Fruit fly (Drosophila melanogaster) whole organism, embryonic: ENCODE results near the gene Mrp5.

Experiments used
- Bgb ChIP-seq: fragments of 200-800 bp; sonication (Bioruptor generic); IDR thresholded peaks from 2 replicates; pipeline ENCODE4 v1.3.6; 2022; ENCODE audit warnings: missing biosample characterization, missing genetic modification characterization; ENCODE audit not compliant: partially characterized antibody
- CG10979 ChIP-seq: fragments of 200-800 bp; sonication (Bioruptor generic); optimal IDR thresholded peaks from 2 replicates; lab custom pipeline; 2018; ENCODE audit warnings: missing biosample characterization, mild to moderate bottlenecking, missing genetic modification characterization, moderate library complexity
- CG12299 ChIP-seq: fragments of 200-800 bp; sonication (Bioruptor generic); optimal IDR thresholded peaks from 2 replicates; lab custom pipeline; 2018; ENCODE audit warnings: missing biosample characterization, mild to moderate bottlenecking, missing genetic modification characterization
- CG14965 ChIP-seq: fragments of 200-800 bp; sonication (Bioruptor generic); optimal IDR thresholded peaks from 2 replicates; lab custom pipeline; 2016; ENCODE audit warnings: missing biosample characterization, missing genetic modification characterization, borderline replicate concordance
- CG1529 ChIP-seq: fragments of 200-800 bp; sonication (Bioruptor generic); optimal IDR thresholded peaks from 3 replicates; lab custom pipeline; 2018; ENCODE audit warnings: missing biosample characterization, missing genetic modification characterization
- CG17802 ChIP-seq: fragments of 200-800 bp; sonication (Bioruptor generic); optimal IDR thresholded peaks from 2 replicates; lab custom pipeline; 2018; ENCODE audit warnings: missing biosample characterization, mild to moderate bottlenecking, missing genetic modification characterization, moderate library complexity
- CG32532 ChIP-seq: fragments of 200-800 bp; sonication (Bioruptor generic); IDR thresholded peaks from 2 replicates; pipeline ENCODE4 v1.3.6; 2022; ENCODE audit warnings: missing biosample characterization, missing genetic modification characterization
- CG32772 ChIP-seq: fragments of 200-800 bp; sonication (Bioruptor generic); IDR thresholded peaks from 2 replicates; pipeline ENCODE4 v1.3.6; 2022; ENCODE audit warnings: missing biosample characterization, missing genetic modification characterization
- CG4617 ChIP-seq: fragments of 200-800 bp; sonication (Bioruptor generic); optimal IDR thresholded peaks from 3 replicates; lab custom pipeline; 2016; ENCODE audit warnings: missing biosample characterization, missing genetic modification characterization, borderline replicate concordance
- CG4854 ChIP-seq: fragments of 200-800 bp; sonication (Bioruptor generic); optimal IDR thresholded peaks from 2 replicates; lab custom pipeline; 2016; ENCODE audit warnings: missing biosample characterization, missing genetic modification characterization, inconsistent platforms
- CG6254 ChIP-seq: fragments of 200-800 bp; sonication (Bioruptor generic); optimal IDR thresholded peaks from 3 replicates; lab custom pipeline; 2017; ENCODE audit warnings: mild to moderate bottlenecking, missing biosample characterization, missing genetic modification reagents, missing genetic modification characterization
- CG6654 ChIP-seq: fragments of 200-800 bp; sonication (Bioruptor generic); optimal IDR thresholded peaks from 2 replicates; lab custom pipeline; 2017; ENCODE audit warnings: missing biosample characterization, mild to moderate bottlenecking, missing genetic modification characterization
- CG7745 ChIP-seq: fragments of 200-800 bp; sonication (Bioruptor generic); optimal IDR thresholded peaks from 2 replicates; lab custom pipeline; 2018; ENCODE audit warnings: missing biosample characterization, mild to moderate bottlenecking, missing genetic modification characterization, moderate library complexity
- CG7987 ChIP-seq: fragments of 200-800 bp; sonication (Bioruptor generic); optimal IDR thresholded peaks from 2 replicates; lab custom pipeline; 2018; ENCODE audit warnings: missing biosample characterization, mild to moderate bottlenecking, missing genetic modification characterization, moderate library complexity
- CG9797 ChIP-seq: fragments of 200-800 bp; sonication (Bioruptor generic); optimal IDR thresholded peaks from 3 replicates; lab custom pipeline; 2018; ENCODE audit warnings: missing biosample characterization, mild to moderate bottlenecking, missing genetic modification characterization
- D ChIP-seq, 2 experiments: fragments of 200-800 bp in 1 of 2; fragments of >200 bp in 1 of 2; sonication (Bioruptor generic) in 1 of 2; optimal IDR thresholded peaks; 2 replicates in 1 of 2; 3 replicates in 1 of 2; lab custom pipeline; 2017; ENCODE audit warnings: mild to moderate bottlenecking in 1 of 2, missing biosample characterization in 1 of 2, missing genetic modification characterization in 1 of 2, missing genetic modification reagents in 1 of 2
- E2f2 ChIP-seq: fragments of 200-800 bp; sonication (Bioruptor generic); IDR thresholded peaks from 2 replicates; pipeline ENCODE4 v1.3.6; 2022; ENCODE audit warnings: missing biosample characterization, missing genetic modification characterization
- Hr39 ChIP-seq: fragments of >200 bp; optimal IDR thresholded peaks from 2 replicates; lab custom pipeline; 2017
- Hsf ChIP-seq: fragments of 200-800 bp; sonication (Bioruptor generic); optimal IDR thresholded peaks from 3 replicates; lab custom pipeline; 2016; ENCODE audit warnings: missing biosample characterization, missing genetic modification characterization
- Lpt ChIP-seq: fragments of >200 bp; optimal IDR thresholded peaks from 2 replicates; lab custom pipeline; 2018; ENCODE audit warnings: missing biosample characterization, missing genetic modification characterization
- Nf-YB ChIP-seq: fragments of 200-800 bp; sonication (Bioruptor generic); optimal IDR thresholded peaks from 3 replicates; lab custom pipeline; 2019; ENCODE audit warnings: missing biosample characterization, mild to moderate bottlenecking, missing genetic modification characterization, moderate library complexity
- Oaz ChIP-seq: fragments of 200-800 bp; sonication (Bioruptor generic); IDR thresholded peaks from 2 replicates; pipeline ENCODE4 v1.3.6; 2022; ENCODE audit warnings: missing biosample characterization, missing genetic modification characterization
- Poxn ChIP-seq: fragments of 200-800 bp; sonication (Bioruptor generic); IDR thresholded peaks from 2 replicates; pipeline ENCODE4 v1.3.6; 2022; ENCODE audit warnings: missing biosample characterization, missing genetic modification characterization
- Stat92E ChIP-seq, 3 experiments: fragments of >200 bp in 2 of 3; fragments of 200-800 bp in 1 of 3; sonication (Bioruptor generic) in 1 of 3; optimal IDR thresholded peaks; 2 replicates each; lab custom pipeline; 2017 to 2019; ENCODE audit warnings: missing biosample characterization in 3 of 3, missing genetic modification characterization in 3 of 3, mild to moderate bottlenecking in 1 of 3, moderate library complexity in 1 of 3
- bigmax ChIP-seq: fragments of 200-800 bp; sonication (Bioruptor generic); optimal IDR thresholded peaks from 2 replicates; lab custom pipeline; 2018; ENCODE audit warnings: missing biosample characterization, mild to moderate bottlenecking, missing genetic modification characterization
- cas ChIP-seq: fragments of 200-800 bp; sonication (Bioruptor generic); IDR thresholded peaks from 2 replicates; pipeline ENCODE4 v1.3.6; 2022; ENCODE audit warnings: missing biosample characterization, missing genetic modification characterization
- chif ChIP-seq, 2 experiments: fragments of 200-800 bp; sonication (Bioruptor generic); optimal IDR thresholded peaks; 3 replicates each; lab custom pipeline; 2016; ENCODE audit warnings: missing biosample characterization in 2 of 2, missing genetic modification characterization in 2 of 2
- cwo ChIP-seq: fragments of 200-800 bp; sonication (Bioruptor generic); optimal IDR thresholded peaks from 3 replicates; lab custom pipeline; 2017; ENCODE audit warnings: missing biosample characterization, missing genetic modification characterization, mild to moderate bottlenecking, moderate library complexity, missing genetic modification reagents
- da ChIP-seq: fragments of 200-800 bp; sonication (Bioruptor generic); optimal IDR thresholded peaks from 2 replicates; lab custom pipeline; 2016; ENCODE audit warnings: missing biosample characterization, missing genetic modification characterization
- dmrt11E ChIP-seq: fragments of 200-800 bp; sonication (Bioruptor generic); optimal IDR thresholded peaks from 3 replicates; lab custom pipeline; 2018; ENCODE audit warnings: missing biosample characterization, mild to moderate bottlenecking, missing genetic modification characterization, moderate library complexity
- dmrt99B ChIP-seq: fragments of 200-800 bp; sonication (Bioruptor generic); optimal IDR thresholded peaks from 2 replicates; lab custom pipeline; 2018; ENCODE audit warnings: missing biosample characterization, mild to moderate bottlenecking, missing genetic modification characterization, moderate library complexity
- dysf ChIP-seq: fragments of 200-800 bp; sonication (Bioruptor generic); IDR thresholded peaks from 3 replicates; pipeline ENCODE4 v1.3.6; 2022; ENCODE audit warnings: missing biosample characterization, missing genetic modification characterization
- fd96Cb ChIP-seq: fragments of 200-800 bp; sonication (Bioruptor generic); optimal IDR thresholded peaks from 2 replicates; lab custom pipeline; 2018; ENCODE audit warnings: missing biosample characterization, mild to moderate bottlenecking, missing genetic modification characterization, moderate library complexity
- fu2 ChIP-seq: fragments of 200-800 bp; sonication (Bioruptor generic); optimal IDR thresholded peaks from 2 replicates; lab custom pipeline; 2016; ENCODE audit warnings: missing biosample characterization, missing genetic modification characterization
- gem ChIP-seq: fragments of 200-800 bp; sonication (Bioruptor generic); optimal IDR thresholded peaks from 2 replicates; lab custom pipeline; 2019; ENCODE audit warnings: missing biosample characterization, mild to moderate bottlenecking, missing genetic modification characterization, moderate library complexity
- grau ChIP-seq: fragments of 200-800 bp; optimal IDR thresholded peaks from 3 replicates; lab custom pipeline; 2019; ENCODE audit warnings: missing biosample characterization, mild to moderate bottlenecking, missing genetic modification characterization, moderate library complexity
- gsb-n ChIP-seq: fragments of 200-800 bp; sonication (Bioruptor generic); optimal IDR thresholded peaks from 3 replicates; lab custom pipeline; 2018; ENCODE audit warnings: missing biosample characterization, mild to moderate bottlenecking, missing genetic modification characterization
- h ChIP-seq: fragments of >200 bp; optimal IDR thresholded peaks from 2 replicates; lab custom pipeline; 2017
- insv ChIP-seq, 2 experiments: fragments of 200-800 bp; sonication (Bioruptor generic); optimal IDR thresholded peaks; 3 replicates each; lab custom pipeline; 2016 to 2018; ENCODE audit warnings: missing biosample characterization in 2 of 2, missing genetic modification characterization in 2 of 2
- lbe ChIP-seq: fragments of 200-800 bp; sonication (Bioruptor generic); optimal IDR thresholded peaks from 2 replicates; lab custom pipeline; 2016; ENCODE audit warnings: missing biosample characterization, mild to moderate bottlenecking, missing genetic modification characterization
- luna ChIP-seq: fragments of 200-800 bp; sonication (Bioruptor generic); optimal IDR thresholded peaks from 2 replicates; lab custom pipeline; 2016; ENCODE audit warnings: missing biosample characterization, missing genetic modification characterization
- onecut ChIP-seq: fragments of 200-800 bp; sonication (Bioruptor generic); IDR thresholded peaks from 2 replicates; pipeline ENCODE4 v1.3.6; 2022; ENCODE audit warnings: missing biosample characterization, missing genetic modification characterization
- pnt ChIP-seq: fragments of 200-800 bp; sonication (Bioruptor generic); optimal IDR thresholded peaks from 3 replicates; lab custom pipeline; 2016; ENCODE audit warnings: missing biosample characterization, missing genetic modification characterization
- pum ChIP-seq: fragments of 200-800 bp; sonication (Bioruptor generic); optimal IDR thresholded peaks from 2 replicates; lab custom pipeline; 2016; ENCODE audit warnings: missing biosample characterization, missing genetic modification characterization
- shn ChIP-seq: fragments of 200-800 bp; sonication (Bioruptor generic); optimal IDR thresholded peaks from 3 replicates; lab custom pipeline; 2016; ENCODE audit warnings: missing biosample characterization, missing genetic modification characterization
- sim ChIP-seq: fragments of 200-800 bp; sonication (Bioruptor generic); IDR thresholded peaks from 2 replicates; pipeline ENCODE4 v1.3.6; 2022; ENCODE audit warnings: missing biosample characterization, missing genetic modification characterization
- trh ChIP-seq: fragments of 200-800 bp; sonication (Bioruptor generic); optimal IDR thresholded peaks from 2 replicates; lab custom pipeline; 2016; ENCODE audit warnings: missing biosample characterization, missing genetic modification characterization
- wdn ChIP-seq: fragments of 200-800 bp; sonication (Bioruptor generic); IDR thresholded peaks from 2 replicates; pipeline ENCODE4 v1.3.6; 2022; ENCODE audit warnings: missing biosample characterization, missing genetic modification characterization
- zen ChIP-seq: fragments of 200-800 bp; sonication (Bioruptor generic); optimal IDR thresholded peaks from 3 replicates; lab custom pipeline; 2018; ENCODE audit warnings: missing biosample characterization, mild to moderate bottlenecking, missing genetic modification characterization, moderate library complexity

The Mrp5 gene

dm6 chr3R:19863979-19864775 is 11.3 kb downstream of the Mrp5 start, which contains the start of the genes CG4572 and CG4686 (continued):
- TF ChIP-seq sim (GFP tag; lab: Robert Waterston, UW) (peak; percentile 17; the same call in 1 of the 2 replicates), D (optimal IDR thresholded peaks at IDR 0.05; lab: Kevin White, UChicago) (no peak), D (GFP tag; optimal IDR thresholded peaks at IDR 0.05; lab: Kevin White, UChicago) (peak; percentile 54), CG10979 (tag; lab: Kevin White, UChicago) (peak; percentile 61), gem (peak; percentile 84), Oaz (GFP tag; lab: Robert Waterston, UW) (peak; percentile 35; the same call in 1 of the 2 replicates), cas (GFP tag; lab: Robert Waterston, UW) (peak; percentile 58; the same call in 1 of the 2 replicates), gsb-n (tag; lab: Kevin White, UChicago) (peak; percentile 32), dysf (GFP tag; lab: Robert Waterston, UW) (peak; percentile 92), Hsf (GFP tag; lab: Kevin White, UChicago) (peak; percentile 83), CG12299 (tag; lab: Kevin White, UChicago) (no peak), da (no peak), Nf-YB (GFP tag; lab: Kevin White, UChicago) (peak; percentile 28), onecut (GFP tag; lab: Robert Waterston, UW) (no peak), Hr39 (no peak), CG17802 (tag; lab: Kevin White, UChicago) (peak; percentile 18), E2f2 (GFP tag; lab: Robert Waterston, UW) (peak; percentile 55), Lpt (no peak), fu2 (peak; percentile 80), zen (tag; lab: Kevin White, UChicago) (peak; percentile 72), bigmax (no peak), fd96Cb (tag; lab: Kevin White, UChicago) (peak; percentile 69), CG14965 (GFP tag; lab: Kevin White, UChicago) (no peak), CG32772 (GFP tag; lab: Robert Waterston, UW) (peak; percentile 59), h (no peak), Bgb (GFP tag; lab: Robert Waterston, UW) (no peak), CG4617 (GFP tag; lab: Kevin White, UChicago) (peak; percentile 67), Stat92E (GFP tag; optimal IDR thresholded peaks at IDR 0.05; lab: Kevin White, UChicago) (peak in 1 of 3 experiments; percentile 14), cwo (GFP tag; lab: Kevin White, UChicago) (peak; percentile 57), CG7745 (tag; lab: Kevin White, UChicago) (no peak), pum (peak; percentile 74), pnt (GFP tag; lab: Kevin White, UChicago) (peak; percentile 70), Poxn (no peak), grau (tag; lab: Kevin White, UChicago) (peak; percentile 81), CG1529 (peak; percentile 51), CG4854 (peak; percentile 78), dmrt11E (tag; lab: Kevin White, UChicago) (peak; percentile 47), CG32532 (GFP tag; lab: Robert Waterston, UW) (peak; percentile 86), lbe (GFP tag; lab: Kevin White, UChicago) (no peak), chif (GFP tag; optimal IDR thresholded peaks at IDR 0.05; lab: Kevin White, UChicago) (peak; percentile 60 to 62), CG6254 (GFP tag; lab: Kevin White, UChicago) (no peak), shn (GFP tag; lab: Kevin White, UChicago) (peak; percentile 72), trh (GFP tag; lab: Kevin White, UChicago) (peak; percentile 34), luna (GFP tag; lab: Kevin White, UChicago) (peak; percentile 53), CG7987 (GFP tag; lab: Kevin White, UChicago) (peak; percentile 7), dmrt99B (tag; lab: Kevin White, UChicago) (peak; percentile 71), insv (GFP tag; optimal IDR thresholded peaks at IDR 0.05; lab: Kevin White, UChicago) (peak in 1 of 2 experiments; percentile 54), CG6654 (GFP tag; lab: Kevin White, UChicago) (peak; percentile 18), wdn (GFP tag; lab: Robert Waterston, UW) (no peak), CG9797 (GFP tag; lab: Kevin White, UChicago) (peak; percentile 22)
